Worm (Caenorhabditis elegans) whole organism, midembryonic: Measurements from ENCODE around the gene Y38F1A.7.

Source experiments
- T22C8.4 ChIP-seq: fragments of 200-800 bp; sonication (Bioruptor generic); IDR thresholded peaks from 2 replicates; pipeline ENCODE4 v1.3.6; 2022; ENCODE audit warnings: missing genetic modification characterization, missing compliant biosample characterization
- cog-1 ChIP-seq: sonication (generic microtip); optimal IDR thresholded peaks from 2 replicates; lab custom pipeline; 2016; ENCODE audit warnings: missing genetic modification characterization, missing compliant biosample characterization
- klf-2 ChIP-seq: fragments of 200-800 bp; sonication (Bioruptor generic); conservative IDR thresholded peaks from 2 replicates; pipeline ENCODE4 v1.3.6; 2022; ENCODE audit warnings: missing genetic modification reagents, missing genetic modification characterization, missing compliant biosample characterization
- ref-1 ChIP-seq: fragments of 200-800 bp; sonication (Bioruptor generic); conservative IDR thresholded peaks from 2 replicates; pipeline ENCODE4 v1.3.6; 2022; ENCODE audit warnings: missing genetic modification reagents, missing genetic modification characterization, missing compliant biosample characterization

DNA sequence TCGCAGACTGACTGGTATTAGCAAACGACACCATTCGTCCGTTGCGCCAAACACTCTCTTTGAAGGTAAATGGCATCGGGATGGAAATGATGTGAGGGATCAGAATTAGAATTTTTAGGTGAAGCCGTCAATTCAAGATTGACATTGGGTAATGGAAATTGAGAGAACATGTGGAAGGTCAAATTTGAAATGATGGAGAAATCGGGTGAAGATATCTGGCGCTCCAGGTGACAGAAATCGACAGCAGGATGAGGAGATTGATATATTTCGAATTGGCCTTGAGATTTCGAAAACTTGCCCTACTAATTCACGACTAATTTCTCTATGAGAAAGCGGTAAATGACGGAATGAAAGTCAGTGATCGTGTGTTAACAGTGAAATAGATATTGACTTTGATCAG, 25.0 kb upstream of the Y38F1A.7 start:
- TF ChIP-seq ref-1 (GFP tag; lab: Robert Waterston, UW), result no peak
- no peak for TF ChIP-seq T22C8.4
- TF ChIP-seq klf-2, result no peak
- TF ChIP-seq cog-1 (tag; lab: Kevin White, UChicago), result no peak
